Fruit fly (Drosophila melanogaster) Kc167 (cell line): Measurements from ENCODE around the gene Cby.

Experiments used
- Sin3A ChIP-seq: fragments of >200 bp; optimal IDR thresholded peaks from 2 replicates; lab custom pipeline; 2018; ENCODE audit warnings: missing external identifiers
- h ChIP-seq: fragments of >200 bp; optimal IDR thresholded peaks from 3 replicates; lab custom pipeline; 2018; ENCODE audit warnings: missing external identifiers
- psq ChIP-seq: fragments of >200 bp; optimal IDR thresholded peaks from 2 replicates; lab custom pipeline; 2017; ENCODE audit warnings: missing external identifiers

- no peak for TF ChIP-seq Sin3A (lab: Kevin White, UChicago)
- no peak for TF ChIP-seq psq (lab: Kevin White, UChicago)
- no peak for TF ChIP-seq h (lab: Kevin White, UChicago)
Measured at dm6 chr3R:21857509-21857908, 10.3 kb upstream of the Cby start.
